Worm (Caenorhabditis elegans) whole organism, L4/young adult: ENCODE measurements around the gene C31G12.4.

Experiments used
- W03F9.2 ChIP-seq: fragments of 150-350 bp; optimal IDR thresholded peaks from 2 replicates; lab custom pipeline; 2014; ENCODE audit warnings: missing biosample characterization, missing genetic modification characterization
- dao-5 ChIP-seq: sonication (generic microtip); optimal IDR thresholded peaks from 2 replicates; lab custom pipeline; 2016; ENCODE audit warnings: missing genotype, missing genetic modification characterization, moderate library complexity, missing compliant biosample characterization
- him-1 ChIP-seq: sonication (generic microtip); optimal IDR thresholded peaks from 2 replicates; lab custom pipeline; 2016; ENCODE audit warnings: missing genotype, missing genetic modification reagents, missing genetic modification characterization, missing compliant biosample characterization

C31G12.4 gene

DNA sequence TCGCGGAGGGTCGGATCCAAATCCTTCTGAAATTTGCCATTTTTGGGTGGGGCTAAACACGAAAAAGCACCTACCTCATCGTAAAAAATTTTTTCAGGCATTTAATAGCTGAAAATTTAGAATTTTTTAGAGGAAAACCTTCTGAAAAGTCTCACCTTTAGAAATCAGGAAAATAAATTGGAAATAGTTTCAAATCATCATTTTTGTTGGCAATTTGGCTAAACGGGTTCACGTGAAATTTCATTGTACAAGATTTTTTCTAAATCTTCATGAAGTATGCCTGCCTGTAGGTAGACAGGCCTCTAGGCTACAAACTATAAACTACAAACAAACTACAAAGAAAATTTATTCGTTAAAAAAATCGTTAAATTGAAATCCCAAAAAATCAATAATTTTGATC is 10.3 kb downstream of the C31G12.4 start, which contains the start of gene C14A6.7:
Gene C14A6.7 (minus strand): TSS at position 101 of the 400 bp plus-strand sequence.
- TF ChIP-seq W03F9.2 (tag; lab: Kevin White, UChicago) (no peak), dao-5 (no peak), him-1 (tag; lab: Kevin White, UChicago) (no peak)

DNA sequence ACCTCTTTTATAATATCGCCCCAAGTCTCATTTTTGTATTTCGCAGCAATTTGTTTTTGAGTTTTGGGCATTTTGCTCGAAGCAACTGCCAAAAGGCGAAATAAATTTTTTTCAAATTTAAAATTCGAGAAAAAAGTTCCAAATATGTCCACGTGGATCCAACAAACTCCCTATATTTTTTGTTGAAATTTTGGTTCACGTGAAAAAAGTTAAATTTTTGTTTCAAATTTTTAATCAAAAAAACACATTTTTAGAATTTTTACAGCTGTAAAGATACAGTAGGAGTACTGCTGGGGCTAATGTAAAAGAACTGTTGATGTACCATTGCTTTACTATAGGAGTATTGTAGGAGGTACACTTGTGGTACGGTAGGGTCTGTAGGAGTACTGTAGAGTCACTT is 11.4 kb downstream of the C31G12.4 start, which contains the start of gene C14A6.6:
Gene C14A6.6 (minus strand): TSS at position 101 of the 400 bp plus-strand sequence.
- TF ChIP-seq him-1 (tag; lab: Kevin White, UChicago), result no peak
- no peak for TF ChIP-seq W03F9.2 (tag; lab: Kevin White, UChicago)
- TF ChIP-seq dao-5, result no peak

DNA sequence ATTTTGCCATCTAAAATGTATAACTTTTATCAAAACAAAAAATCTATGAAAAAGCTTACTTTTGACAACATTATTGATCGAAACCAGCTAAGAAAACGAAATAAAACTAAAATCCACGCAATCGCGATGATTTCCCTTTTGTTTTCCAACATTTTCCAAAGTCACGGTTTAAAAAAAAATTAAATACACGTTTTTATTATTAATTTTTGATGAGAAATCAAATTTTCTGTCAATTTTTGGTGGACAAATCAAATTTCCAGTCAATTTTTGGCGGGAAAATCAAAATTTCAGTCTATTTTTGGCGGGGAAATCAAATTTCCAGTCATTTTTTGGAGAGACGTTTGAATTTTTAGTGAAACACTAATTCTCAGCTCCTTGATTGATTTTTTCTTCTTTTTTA is 13.8 kb downstream of the C31G12.4 start, which contains the start of gene C14A6.5:
Gene C14A6.5 (minus strand): TSS at position 101 of the 400 bp plus-strand sequence.
- TF ChIP-seq dao-5 (no peak), him-1 (tag; lab: Kevin White, UChicago) (no peak)

DNA sequence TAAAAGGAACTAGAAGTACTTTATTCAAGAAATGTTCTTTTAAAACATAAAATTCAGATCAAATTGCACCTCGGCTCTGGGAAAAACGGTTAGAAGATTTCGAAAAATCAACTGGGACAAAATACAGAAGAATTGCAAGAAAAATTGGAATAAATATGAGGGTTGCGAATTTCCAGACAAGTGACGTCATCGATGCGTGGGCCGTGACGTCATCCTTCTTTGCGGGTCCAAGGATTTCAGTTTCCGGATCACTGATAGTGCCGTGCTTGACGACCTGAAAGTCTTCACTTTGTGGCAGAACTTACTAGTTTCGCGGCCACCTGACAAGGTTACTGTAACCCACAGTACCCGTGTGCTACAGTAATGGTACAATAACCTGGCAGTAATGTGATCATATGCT is 15.1 kb downstream of the C31G12.4 start:
- TF ChIP-seq W03F9.2 (tag; lab: Kevin White, UChicago) (no peak), dao-5 (no peak), him-1 (tag; lab: Kevin White, UChicago) (no peak)

DNA sequence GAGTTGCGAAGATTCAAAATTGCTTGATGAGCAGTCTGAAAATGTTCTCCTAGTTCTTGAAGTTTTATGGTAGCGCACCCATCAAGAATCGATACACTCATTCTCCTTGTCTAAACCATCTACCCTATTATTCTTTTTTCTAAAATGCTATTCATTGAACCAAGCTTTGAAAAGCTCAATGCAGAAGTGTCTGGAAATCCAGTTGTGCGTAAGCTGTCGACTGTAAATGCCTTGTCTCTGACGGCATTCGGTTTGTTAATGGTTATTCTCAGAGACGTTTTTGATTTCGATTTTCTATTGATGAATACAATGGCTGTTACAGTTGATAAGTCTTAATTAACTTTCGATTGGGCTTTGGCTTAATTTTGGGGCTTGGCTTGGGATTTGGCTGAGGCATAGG is 16.0 kb downstream of the C31G12.4 start, which contains the start of gene C14A6.12:
Gene C14A6.12 (minus strand): TSS at position 101 of the 400 bp plus-strand sequence.
- no peak for TF ChIP-seq dao-5
- TF ChIP-seq W03F9.2 (tag; lab: Kevin White, UChicago), result no peak
- TF ChIP-seq him-1 (tag; lab: Kevin White, UChicago), result no peak

DNA sequence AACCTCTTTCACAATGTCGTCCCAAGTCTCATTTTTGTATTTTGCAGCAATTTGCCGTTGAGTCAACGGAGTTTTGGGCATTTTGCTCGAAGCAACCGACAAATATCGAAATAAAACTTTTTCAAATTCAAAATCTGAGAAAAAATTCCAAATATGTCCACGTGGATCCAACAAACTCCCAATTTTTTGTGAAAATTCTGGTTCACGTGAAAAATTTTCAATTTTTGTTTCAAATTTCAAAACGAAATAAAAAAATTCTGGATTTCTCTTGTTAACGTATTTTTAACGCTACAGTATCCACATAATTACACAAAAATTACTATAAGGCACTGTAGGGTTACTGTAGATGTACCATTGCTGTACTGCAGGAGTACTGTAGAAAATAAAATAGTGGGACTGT is 17.3 kb downstream of the C31G12.4 start, which contains the start of gene C14A6.13:
Gene C14A6.13 (minus strand): TSS at position 101 of the 400 bp plus-strand sequence.
- TF ChIP-seq W03F9.2 (tag; lab: Kevin White, UChicago), result no peak
- no peak for TF ChIP-seq him-1 (tag; lab: Kevin White, UChicago)
- TF ChIP-seq dao-5, result no peak

DNA sequence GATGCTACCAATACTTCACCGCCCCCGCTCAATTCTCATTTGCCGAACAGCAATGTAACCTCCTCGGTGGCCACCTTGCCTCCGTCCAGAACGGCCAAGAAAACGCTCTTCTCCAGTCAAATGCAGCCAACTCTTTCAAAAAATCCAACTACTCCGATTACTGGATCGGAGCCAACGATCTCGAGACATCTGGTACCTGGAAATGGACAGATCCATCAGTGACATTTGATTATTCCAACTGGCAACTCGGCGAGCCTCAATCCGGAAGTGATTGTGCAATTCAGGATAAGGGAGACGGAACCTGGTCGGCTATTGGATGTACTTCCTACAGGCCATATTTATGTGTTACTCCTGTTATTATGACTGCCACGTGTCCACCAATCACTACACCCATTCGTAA is 20.4 kb downstream of the C31G12.4 start:
- TF ChIP-seq W03F9.2 (tag; lab: Kevin White, UChicago), result no peak
- TF ChIP-seq dao-5, result no peak
- no peak for TF ChIP-seq him-1 (tag; lab: Kevin White, UChicago)

DNA sequence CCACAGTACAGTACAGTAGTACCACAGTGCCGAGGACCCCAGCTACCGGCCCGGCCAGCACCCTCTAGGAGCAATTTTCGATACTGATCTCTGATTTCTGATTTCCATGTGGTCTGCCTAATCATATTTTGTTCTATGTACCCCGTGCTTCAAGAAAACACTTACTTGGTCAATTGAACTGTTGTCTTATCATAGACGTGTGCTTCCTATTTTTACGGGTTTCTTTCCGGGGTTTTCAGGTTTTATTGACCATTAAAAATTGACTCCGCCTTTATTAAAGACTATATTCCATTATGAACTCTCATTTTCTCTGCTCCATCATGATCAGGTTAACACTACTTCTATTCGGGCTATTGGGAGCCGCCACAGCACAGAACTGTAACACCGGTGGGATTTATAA is 20.9 kb downstream of the C31G12.4 start, which contains the start of gene clec-48:
Gene clec-48 (plus strand): TSS at position 320 of the 400 bp plus-strand sequence.
- TF ChIP-seq W03F9.2 (tag; lab: Kevin White, UChicago) (no peak), dao-5 (no peak), him-1 (tag; lab: Kevin White, UChicago) (no peak)

DNA sequence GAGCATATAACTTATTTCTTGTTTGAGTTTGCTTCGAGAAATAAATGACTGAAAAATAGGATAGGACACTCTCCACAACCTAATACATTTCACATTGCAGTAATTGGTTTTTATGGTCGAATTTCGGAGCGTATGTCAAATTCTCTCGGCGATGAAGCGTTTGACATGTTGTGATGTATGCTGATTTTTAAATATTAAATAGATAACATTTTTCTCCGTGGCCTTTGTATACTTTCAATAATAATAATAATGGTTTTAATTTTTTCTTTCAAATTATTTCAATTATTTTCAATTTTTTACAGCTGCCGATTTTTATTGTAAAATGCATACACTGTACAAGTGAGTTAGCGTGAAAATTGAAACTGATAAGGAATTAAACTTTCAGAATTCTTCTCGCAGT is 32.5 kb downstream of the C31G12.4 start, which contains the start of gene C14A6.3:
Gene C14A6.3 (plus strand): TSS at position 301 of the 400 bp plus-strand sequence.
- TF ChIP-seq W03F9.2 (tag; lab: Kevin White, UChicago) (no peak), dao-5 (no peak), him-1 (tag; lab: Kevin White, UChicago) (no peak)

DNA sequence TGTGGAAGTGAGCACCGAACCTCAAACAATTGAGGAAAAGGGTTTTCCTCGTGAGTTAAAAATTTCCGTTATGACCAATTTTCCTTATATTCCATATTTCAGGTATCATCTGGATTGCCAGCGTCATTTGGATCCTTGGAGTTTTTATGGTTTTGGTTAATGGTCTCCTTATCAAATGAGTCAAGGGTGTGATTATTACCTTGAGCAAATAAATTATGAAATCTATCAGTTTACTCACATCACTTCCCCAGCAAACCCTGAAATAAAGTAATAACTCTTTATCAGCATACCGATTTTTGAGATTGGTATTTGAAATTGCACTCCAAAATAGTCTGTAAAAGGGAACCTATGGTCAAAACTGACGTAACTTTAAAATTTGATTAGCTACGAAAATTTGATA is 34.1 kb downstream of the C31G12.4 start:
- no peak for TF ChIP-seq W03F9.2 (tag; lab: Kevin White, UChicago)
- TF ChIP-seq dao-5, result no peak
- no peak for TF ChIP-seq him-1 (tag; lab: Kevin White, UChicago)

DNA sequence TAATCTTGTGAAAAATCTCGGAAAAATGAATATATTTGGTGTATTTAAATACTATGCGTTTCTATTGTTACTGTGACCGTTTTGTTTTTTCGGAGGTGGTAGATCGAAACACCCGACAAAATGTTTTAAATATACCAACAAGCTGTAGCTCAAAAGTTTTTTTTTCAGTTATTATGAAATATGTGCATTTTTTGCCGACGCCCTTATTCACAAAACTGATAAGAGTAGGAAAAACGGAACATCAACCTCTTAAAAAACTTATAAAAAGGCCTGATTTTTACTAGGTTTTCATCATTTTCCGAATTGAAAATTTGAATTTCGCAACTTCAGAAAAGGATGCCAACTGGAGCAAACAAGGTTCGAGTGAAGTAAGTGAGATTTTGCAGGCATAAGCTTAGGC is 35.1 kb downstream of the C31G12.4 start, which contains the start of gene Y37H2A.14:
Gene Y37H2A.14 (plus strand): TSS at position 301 of the 400 bp plus-strand sequence.
- TF ChIP-seq dao-5, result no peak
- no peak for TF ChIP-seq him-1 (tag; lab: Kevin White, UChicago)
- no peak for TF ChIP-seq W03F9.2 (tag; lab: Kevin White, UChicago)

DNA sequence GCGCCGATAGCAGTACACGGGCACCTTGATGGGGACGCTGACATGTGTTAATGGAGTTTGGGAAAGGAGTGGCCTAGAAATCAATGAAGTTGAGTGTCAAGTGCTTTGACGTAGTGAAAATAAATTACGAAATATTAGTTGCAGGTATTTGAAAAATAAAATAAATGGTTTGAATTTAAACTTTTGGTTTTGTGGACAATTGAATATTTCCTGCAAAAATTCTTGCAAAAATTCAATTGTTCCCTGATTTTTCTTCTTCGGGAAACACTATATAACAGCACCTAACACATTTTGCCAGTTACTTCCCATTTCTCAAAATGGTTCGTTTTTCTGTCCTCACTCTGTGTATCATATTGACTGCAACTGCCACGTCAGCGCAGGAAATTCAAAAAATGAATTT is 36.0 kb downstream of the C31G12.4 start, which contains the start of gene Y37H2A.13:
Gene Y37H2A.13 (plus strand): TSS at position 301 of the 400 bp plus-strand sequence.
- TF ChIP-seq him-1 (tag; lab: Kevin White, UChicago) (no peak), dao-5 (no peak), W03F9.2 (tag; lab: Kevin White, UChicago) (no peak)

DNA sequence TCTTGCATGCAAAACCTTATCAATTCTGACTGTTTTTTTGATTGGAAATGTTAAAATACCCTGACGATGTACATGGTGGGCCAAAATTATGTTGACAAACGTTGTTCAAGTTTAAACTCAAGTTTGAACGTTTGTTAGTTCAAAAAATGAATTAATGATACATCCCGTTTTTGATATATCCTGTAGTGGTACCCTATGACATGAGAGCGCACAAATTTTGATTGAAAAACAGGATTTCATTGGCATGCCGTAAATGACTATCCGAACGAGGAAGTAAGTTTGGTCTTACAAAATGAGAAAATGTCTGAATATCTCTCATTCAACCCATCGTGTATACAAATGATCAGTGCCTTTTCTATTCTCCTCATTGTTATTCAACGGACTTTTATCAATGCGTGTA is 37.4 kb downstream of the C31G12.4 start, which contains the start of gene Y37H2A.11:
Gene Y37H2A.11 (plus strand): TSS at position 301 of the 400 bp plus-strand sequence.
- TF ChIP-seq W03F9.2 (tag; lab: Kevin White, UChicago), result no peak
- no peak for TF ChIP-seq him-1 (tag; lab: Kevin White, UChicago)
- TF ChIP-seq dao-5, result no peak

DNA sequence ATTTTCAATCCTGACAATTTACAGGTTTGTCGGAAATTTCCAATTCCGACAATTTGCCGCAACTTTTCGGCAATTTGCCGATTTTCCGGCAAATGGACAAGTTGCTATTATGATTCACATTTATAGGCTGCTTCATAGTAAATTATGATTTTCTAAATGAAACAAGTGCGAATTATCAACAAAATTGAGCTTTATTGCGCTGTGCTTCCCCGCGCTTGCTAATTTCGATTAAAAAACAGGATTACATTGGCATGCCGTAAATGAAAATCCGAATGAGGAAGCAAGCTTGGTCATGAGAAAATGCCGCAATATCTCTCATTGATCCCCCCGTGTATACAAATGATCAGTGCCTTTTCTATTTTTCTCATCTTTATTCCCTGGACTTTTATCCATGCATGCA is 39.9 kb downstream of the C31G12.4 start, which contains the start of gene Y37H2A.10:
Gene Y37H2A.10 (plus strand): TSS at position 301 of the 400 bp plus-strand sequence.
- TF ChIP-seq him-1 (tag; lab: Kevin White, UChicago) (no peak), W03F9.2 (tag; lab: Kevin White, UChicago) (no peak), dao-5 (no peak)
